Worm (Caenorhabditis elegans) whole organism, young adult: ENCODE data around the gene tbx-11.

Experiments used
- F57C9.4 ChIP-seq: sonication (generic microtip); optimal IDR thresholded peaks from 2 replicates; lab custom pipeline; 2017; ENCODE audit warnings: mild to moderate bottlenecking, missing genetic modification characterization, missing compliant biosample characterization
- Y95B8A.8 ChIP-seq: fragments of 200-800 bp; sonication (Bioruptor generic); IDR thresholded peaks from 2 replicates; pipeline ENCODE4 v1.3.6; 2022; ENCODE audit warnings: missing genetic modification reagents, missing genetic modification characterization, missing compliant biosample characterization
- hmg-1.2 ChIP-seq: fragments of 200-800 bp; sonication (Bioruptor generic); IDR thresholded peaks from 2 replicates; pipeline ENCODE4 v1.3.6; 2022; ENCODE audit warnings: missing genetic modification reagents, missing genetic modification characterization, missing compliant biosample characterization
- lin-54 ChIP-seq: fragments of 200-800 bp; sonication (Bioruptor generic); optimal IDR thresholded peaks from 2 replicates; lab custom pipeline; 2018; ENCODE audit warnings: mild to moderate bottlenecking, missing genetic modification characterization, missing compliant biosample characterization
- mel-28 ChIP-seq: sonication (generic microtip); optimal IDR thresholded peaks from 2 replicates; lab custom pipeline; 2016; ENCODE audit warnings: borderline replicate concordance, mild to moderate bottlenecking, missing genetic modification characterization, missing compliant biosample characterization
- sea-2 ChIP-seq: fragments of 200-800 bp; sonication (Bioruptor generic); IDR thresholded peaks from 2 replicates; pipeline ENCODE4 v1.3.6; 2022; ENCODE audit warnings: missing genetic modification characterization, missing compliant biosample characterization

ce11 chrIII:6046881-6047280, at the start of gene tbx-11:
- no peak for TF ChIP-seq F57C9.4 (tag; lab: Kevin White, UChicago)
- TF ChIP-seq sea-2 (GFP tag; lab: Robert Waterston, UW), result no peak
- no peak for TF ChIP-seq hmg-1.2 (GFP tag; lab: Robert Waterston, UW)
- TF ChIP-seq Y95B8A.8 (GFP tag; lab: Robert Waterston, UW), result no peak
- no peak for TF ChIP-seq mel-28 (tag; lab: Kevin White, UChicago)
- TF ChIP-seq lin-54 (GFP tag; lab: Kevin White, UChicago), result no peak
